Fruit fly (Drosophila melanogaster) whole organism, embryonic: ENCODE measurements around the gene AlkB.

Source experiments
- BEAF-32 ChIP-seq: fragments of 200-800 bp; sonication (Bioruptor generic); optimal IDR thresholded peaks from 3 replicates; lab custom pipeline; 2017; ENCODE audit warnings: missing biosample characterization, missing genetic modification characterization, mild to moderate bottlenecking, moderate library complexity, missing genetic modification reagents
- Blimp-1 ChIP-seq: fragments of 200-800 bp; sonication (Bioruptor generic); optimal IDR thresholded peaks from 3 replicates; lab custom pipeline; 2018; ENCODE audit warnings: missing biosample characterization, missing genetic modification characterization, mild to moderate bottlenecking, moderate library complexity, missing genetic modification reagents
- BtbVII ChIP-seq: fragments of 200-800 bp; sonication (Bioruptor generic); optimal IDR thresholded peaks from 3 replicates; lab custom pipeline; 2017; ENCODE audit warnings: missing biosample characterization, mild to moderate bottlenecking, missing genetic modification characterization
- CG10147 ChIP-seq: fragments of 200-800 bp; sonication (Bioruptor generic); optimal IDR thresholded peaks from 2 replicates; lab custom pipeline; 2019; ENCODE audit warnings: missing biosample characterization, mild to moderate bottlenecking, missing genetic modification characterization, moderate library complexity
- CG10321 ChIP-seq: fragments of 200-800 bp; sonication (Bioruptor generic); IDR thresholded peaks from 2 replicates; pipeline ENCODE4 v1.3.6; 2022; ENCODE audit warnings: missing biosample characterization, missing genetic modification characterization
- CG11398 ChIP-seq: fragments of 200-800 bp; sonication (Bioruptor generic); optimal IDR thresholded peaks from 2 replicates; lab custom pipeline; 2016; ENCODE audit warnings: missing biosample characterization, missing genetic modification characterization
- CG11695 ChIP-seq: fragments of 200-800 bp; sonication (Bioruptor generic); IDR thresholded peaks from 3 replicates; pipeline ENCODE4 v1.3.6; 2022; ENCODE audit warnings: missing biosample characterization, missing genetic modification characterization
- CG11696 ChIP-seq: fragments of 200-800 bp; sonication (Bioruptor generic); IDR thresholded peaks from 2 replicates; pipeline ENCODE4 v1.3.6; 2022; ENCODE audit warnings: missing biosample characterization, missing genetic modification characterization
- CG12299 ChIP-seq: fragments of 200-800 bp; sonication (Bioruptor generic); optimal IDR thresholded peaks from 2 replicates; lab custom pipeline; 2018; ENCODE audit warnings: missing biosample characterization, mild to moderate bottlenecking, missing genetic modification characterization
- CG13287 ChIP-seq: fragments of 200-800 bp; sonication (Bioruptor generic); IDR thresholded peaks from 2 replicates; pipeline ENCODE4 v1.3.6; 2022; ENCODE audit warnings: missing biosample characterization, missing genetic modification characterization; ENCODE audit not compliant: partially characterized antibody
- CG15696 ChIP-seq: fragments of 200-800 bp; sonication (Bioruptor generic); optimal IDR thresholded peaks from 2 replicates; lab custom pipeline; 2019; ENCODE audit warnings: missing biosample characterization, mild to moderate bottlenecking, missing genetic modification characterization, moderate library complexity
- CG17186 ChIP-seq: fragments of 200-800 bp; sonication (Bioruptor generic); optimal IDR thresholded peaks from 3 replicates; lab custom pipeline; 2017; ENCODE audit warnings: missing biosample characterization, missing genetic modification reagents, missing genetic modification characterization
- CG17328 ChIP-seq: fragments of 200-800 bp; sonication (Bioruptor generic); IDR thresholded peaks from 2 replicates; pipeline ENCODE4 v1.3.6; 2022; ENCODE audit warnings: missing biosample characterization, missing genetic modification characterization
- CG17568 ChIP-seq: fragments of 200-800 bp; sonication (Bioruptor generic); optimal IDR thresholded peaks from 2 replicates; lab custom pipeline; 2018; ENCODE audit warnings: missing biosample characterization, mild to moderate bottlenecking, missing genetic modification characterization, moderate library complexity
- CG17829 ChIP-seq: fragments of 200-800 bp; optimal IDR thresholded peaks from 2 replicates; lab custom pipeline; 2019; ENCODE audit warnings: missing biosample characterization, mild to moderate bottlenecking, missing genetic modification characterization, moderate library complexity
- CG1792 ChIP-seq: fragments of 200-800 bp; sonication (Bioruptor generic); optimal IDR thresholded peaks from 2 replicates; lab custom pipeline; 2016; ENCODE audit warnings: missing biosample characterization, missing genetic modification characterization
- CG18262 ChIP-seq: fragments of 200-800 bp; optimal IDR thresholded peaks from 3 replicates; lab custom pipeline; 2019; ENCODE audit warnings: missing biosample characterization, mild to moderate bottlenecking, missing genetic modification characterization, moderate library complexity
- CG2875 ChIP-seq: fragments of 200-800 bp; sonication (Bioruptor generic); optimal IDR thresholded peaks from 2 replicates; lab custom pipeline; 2017; ENCODE audit warnings: missing biosample characterization, mild to moderate bottlenecking, missing genetic modification characterization, missing genetic modification reagents
- CG30431 ChIP-seq: fragments of 200-800 bp; sonication (Bioruptor generic); optimal IDR thresholded peaks from 2 replicates; lab custom pipeline; 2017; ENCODE audit warnings: missing biosample characterization, missing genetic modification characterization
- CG32532 ChIP-seq: fragments of 200-800 bp; sonication (Bioruptor generic); IDR thresholded peaks from 2 replicates; pipeline ENCODE4 v1.3.6; 2022; ENCODE audit warnings: missing biosample characterization, missing genetic modification characterization
- CG34376 ChIP-seq: fragments of 200-800 bp; sonication (Bioruptor generic); optimal IDR thresholded peaks from 2 replicates; lab custom pipeline; 2018; ENCODE audit warnings: missing biosample characterization, mild to moderate bottlenecking, missing genetic modification characterization
- CG42726 ChIP-seq: fragments of 200-800 bp; sonication (Bioruptor generic); IDR thresholded peaks from 2 replicates; pipeline ENCODE4 v1.3.6; 2022; ENCODE audit warnings: missing biosample characterization, missing genetic modification characterization; ENCODE audit not compliant: partially characterized antibody
- CG5180 ChIP-seq: fragments of 200-800 bp; sonication (Bioruptor generic); optimal IDR thresholded peaks from 3 replicates; lab custom pipeline; 2017; ENCODE audit warnings: missing biosample characterization, missing genetic modification characterization, mild to moderate bottlenecking, moderate library complexity, missing genetic modification reagents
- CG8388 ChIP-seq: fragments of 200-800 bp; sonication (Bioruptor generic); optimal IDR thresholded peaks from 2 replicates; lab custom pipeline; 2019; ENCODE audit warnings: missing biosample characterization, mild to moderate bottlenecking, missing genetic modification characterization, moderate library complexity
- CG8944 ChIP-seq: fragments of 200-800 bp; sonication (Bioruptor generic); optimal IDR thresholded peaks from 3 replicates; lab custom pipeline; 2016; ENCODE audit warnings: missing biosample characterization, missing genetic modification characterization
- CG9727 ChIP-seq: fragments of 200-800 bp; sonication (Bioruptor generic); optimal IDR thresholded peaks from 3 replicates; lab custom pipeline; 2017; ENCODE audit warnings: missing biosample characterization, mild to moderate bottlenecking, missing genetic modification characterization
- D19A ChIP-seq: fragments of 200-800 bp; optimal IDR thresholded peaks from 3 replicates; lab custom pipeline; 2019; ENCODE audit warnings: missing biosample characterization, mild to moderate bottlenecking, missing genetic modification characterization, moderate library complexity
- Dll ChIP-seq: fragments of 200-800 bp; sonication (Bioruptor generic); IDR thresholded peaks from 4 replicates; pipeline ENCODE4 v1.3.6; 2022; ENCODE audit warnings: missing biosample characterization, missing genetic modification characterization; ENCODE audit not compliant: partially characterized antibody
- Eip74EF ChIP-seq, 2 experiments: fragments of 200-800 bp in 1 of 2; fragments of >200 bp in 1 of 2; sonication (Bioruptor generic) in 1 of 2; optimal IDR thresholded peaks; 2 replicates each; lab custom pipeline; 2017 to 2019; ENCODE audit warnings: missing biosample characterization in 2 of 2, missing genetic modification characterization in 2 of 2, mild to moderate bottlenecking in 1 of 2, moderate library complexity in 1 of 2
- MTF-1 ChIP-seq: fragments of 200-800 bp; sonication (Bioruptor generic); optimal IDR thresholded peaks from 2 replicates; lab custom pipeline; 2018; ENCODE audit warnings: missing biosample characterization, mild to moderate bottlenecking, missing genetic modification characterization, borderline replicate concordance
- Med ChIP-seq: fragments of 200-800 bp; sonication (Bioruptor generic); peaks from one replicate; lab custom pipeline; 2016; ENCODE audit warnings: missing biosample characterization, missing genetic modification characterization, mild to moderate bottlenecking, inconsistent platforms, moderate library complexity
- Nf-YA ChIP-seq: fragments of 200-800 bp; sonication (Bioruptor generic); IDR thresholded peaks from 2 replicates; pipeline ENCODE4 v1.3.6; 2022; ENCODE audit warnings: missing biosample characterization, missing genetic modification characterization
- Nf-YC ChIP-seq: fragments of 200-800 bp; optimal IDR thresholded peaks from 3 replicates; lab custom pipeline; 2019; ENCODE audit warnings: missing biosample characterization, mild to moderate bottlenecking, missing genetic modification characterization, moderate library complexity
- Trl ChIP-seq, 3 experiments: fragments of >200 bp in 2 of 3; fragments of 200-800 bp in 1 of 3; sonication (Bioruptor generic) in 1 of 3; optimal IDR thresholded peaks; 2 replicates in 1 of 3; 3 replicates in 2 of 3; lab custom pipeline; 2016 to 2017; ENCODE audit warnings: missing biosample characterization in 1 of 3, missing genetic modification characterization in 1 of 3
- cad ChIP-seq: fragments of >200 bp; optimal IDR thresholded peaks from 2 replicates; lab custom pipeline; 2017; ENCODE audit warnings: missing biosample characterization, missing genetic modification characterization
- cg ChIP-seq: fragments of 200-800 bp; sonication (Bioruptor generic); optimal IDR thresholded peaks from 3 replicates; lab custom pipeline; 2019; ENCODE audit warnings: missing biosample characterization, mild to moderate bottlenecking, missing genetic modification characterization, moderate library complexity
- chn ChIP-seq: fragments of 200-800 bp; sonication (Bioruptor generic); optimal IDR thresholded peaks from 2 replicates; lab custom pipeline; 2016; ENCODE audit warnings: missing biosample characterization, missing genetic modification characterization
- croc ChIP-seq: fragments of 200-800 bp; sonication (Bioruptor generic); conservative IDR thresholded peaks from 3 replicates; pipeline ENCODE4 v1.3.6; 2022; ENCODE audit warnings: missing biosample characterization, missing genetic modification characterization
- eyg ChIP-seq: fragments of 200-800 bp; sonication (Bioruptor generic); optimal IDR thresholded peaks from 3 replicates; lab custom pipeline; 2016; ENCODE audit warnings: missing biosample characterization, missing genetic modification characterization
- gem ChIP-seq: fragments of 200-800 bp; sonication (Bioruptor generic); optimal IDR thresholded peaks from 2 replicates; lab custom pipeline; 2019; ENCODE audit warnings: missing biosample characterization, mild to moderate bottlenecking, missing genetic modification characterization, moderate library complexity
- h ChIP-seq: fragments of >200 bp; optimal IDR thresholded peaks from 2 replicates; lab custom pipeline; 2017
- kay ChIP-seq: fragments of 200-800 bp; sonication (Bioruptor generic); optimal IDR thresholded peaks from 2 replicates; lab custom pipeline; 2016; ENCODE audit warnings: missing biosample characterization, missing genetic modification characterization
- kni ChIP-seq: fragments of 200-800 bp; sonication (Bioruptor generic); optimal IDR thresholded peaks from 3 replicates; lab custom pipeline; 2017; ENCODE audit warnings: mild to moderate bottlenecking, missing biosample characterization, missing genetic modification reagents, missing genetic modification characterization
- oc ChIP-seq: fragments of 200-800 bp; sonication (Bioruptor generic); optimal IDR thresholded peaks from 2 replicates; lab custom pipeline; 2018; ENCODE audit warnings: missing biosample characterization, mild to moderate bottlenecking, missing genetic modification characterization, moderate library complexity
- row ChIP-seq: fragments of 200-800 bp; sonication (Bioruptor generic); IDR thresholded peaks from 3 replicates; pipeline ENCODE4 v1.3.6; 2022; ENCODE audit warnings: missing biosample characterization, missing genetic modification characterization
- sd ChIP-seq: fragments of 200-800 bp; sonication (Bioruptor generic); optimal IDR thresholded peaks from 3 replicates; lab custom pipeline; 2018; ENCODE audit warnings: missing biosample characterization, mild to moderate bottlenecking, missing genetic modification characterization, moderate library complexity
- sens ChIP-seq: fragments of 200-800 bp; sonication (Bioruptor generic); peaks from one replicate; lab custom pipeline; 2016; ENCODE audit warnings: missing biosample characterization, missing genetic modification characterization
- slp2 ChIP-seq: fragments of 200-800 bp; sonication (Bioruptor generic); optimal IDR thresholded peaks from 2 replicates; lab custom pipeline; 2016; ENCODE audit warnings: missing biosample characterization, missing genetic modification characterization
- tio ChIP-seq: fragments of 200-800 bp; sonication (Bioruptor generic); optimal IDR thresholded peaks from 2 replicates; lab custom pipeline; 2017; ENCODE audit warnings: missing biosample characterization, missing genetic modification characterization, inconsistent platforms
- usp ChIP-seq: fragments of >200 bp; optimal IDR thresholded peaks from 2 replicates; lab custom pipeline; 2017; ENCODE audit warnings: missing biosample characterization, missing genetic modification characterization

AlkB gene

dm6 chrX:15816127-15816526, 43.2 kb downstream of the AlkB start:
- TF ChIP-seq CG17829 (tag; lab: Kevin White, UChicago) (no peak), CG10147 (no peak), D19A (tag; lab: Kevin White, UChicago) (peak; percentile 98), Eip74EF (GFP tag; optimal IDR thresholded peaks at IDR 0.05; lab: Kevin White, UChicago) (no peak), CG15696 (tag; lab: Kevin White, UChicago) (no peak), h (no peak), Dll (GFP tag; lab: Robert Waterston, UW) (no peak), sens (peak; percentile 53), usp (GFP tag; lab: Kevin White, UChicago) (no peak), Nf-YA (no peak), eyg (GFP tag; lab: Kevin White, UChicago) (no peak), CG10321 (GFP tag; lab: Robert Waterston, UW) (no peak), BEAF-32 (no peak), MTF-1 (no peak), gem (no peak), kni (GFP tag; lab: Kevin White, UChicago) (no peak), CG42726 (no peak), CG18262 (peak; percentile 13), Med (peak; percentile 58), BtbVII (GFP tag; lab: Kevin White, UChicago) (no peak), row (peak; percentile 35; the same call in 1 of the 3 replicates), tio (no peak), CG11695 (GFP tag; lab: Robert Waterston, UW) (no peak), cad (GFP tag; lab: Kevin White, UChicago) (no peak), CG8944 (GFP tag; lab: Kevin White, UChicago) (no peak)

- peak; percentile 21 for TF ChIP-seq sd (tag; lab: Kevin White, UChicago)
- TF ChIP-seq oc (tag; lab: Kevin White, UChicago) = no peak
- no peak for TF ChIP-seq croc
- TF ChIP-seq CG17186 = no peak
- no peak for TF ChIP-seq CG32532
- TF ChIP-seq cg (GFP tag; lab: Kevin White, UChicago) = peak; percentile 58
- TF ChIP-seq cad (GFP tag; lab: Kevin White, UChicago) = no peak
- TF ChIP-seq slp2 (GFP tag; lab: Kevin White, UChicago) = no peak
- TF ChIP-seq Nf-YC = no peak
- peak; percentile 73 for TF ChIP-seq Blimp-1 (GFP tag; lab: Kevin White, UChicago)
- TF ChIP-seq CG17328 (GFP tag; lab: Robert Waterston, UW) = no peak
- TF ChIP-seq CG30431 (GFP tag; lab: Kevin White, UChicago) = no peak
- TF ChIP-seq, all 482 proteins: peak for 3
Observed at dm6 chrX:15814485-15814884, 44.8 kb downstream of the AlkB start.

dm6 chrX:15813224-15813623, 46.1 kb downstream of the AlkB start:
- no peak for TF ChIP-seq CG9727 (GFP tag; lab: Kevin White, UChicago)
- no peak for TF ChIP-seq CG2875 (GFP tag; lab: Kevin White, UChicago)
- 0 out of 2 replicates have a peak, but pooled peaks have one; percentile 11 for TF ChIP-seq CG13287
- TF ChIP-seq CG12299 (tag; lab: Kevin White, UChicago) = no peak
- TF ChIP-seq CG34376 = no peak
- TF ChIP-seq CG5180 = peak; percentile 11
- TF ChIP-seq CG1792 (GFP tag; lab: Kevin White, UChicago) = no peak
- no peak for TF ChIP-seq CG11696 (GFP tag; lab: Robert Waterston, UW)
- TF ChIP-seq kay (GFP tag; lab: Kevin White, UChicago) = no peak
- TF ChIP-seq CG11398 (GFP tag; lab: Kevin White, UChicago) = no peak
- peak; percentile 48 for TF ChIP-seq Med
- TF ChIP-seq chn (GFP tag; lab: Kevin White, UChicago) = no peak
- TF ChIP-seq CG8388 (GFP tag; lab: Kevin White, UChicago) = no peak
- no peak for TF ChIP-seq CG17568 (GFP tag; lab: Kevin White, UChicago)
- peak; percentile 85 to 90 for TF ChIP-seq Trl (optimal IDR thresholded peaks at IDR 0.05; lab: Kevin White, UChicago)
- no peak for TF ChIP-seq Trl (GFP tag; optimal IDR thresholded peaks at IDR 0.05; lab: Kevin White, UChicago)
- peak; percentile 10 for TF ChIP-seq D19A (tag; lab: Kevin White, UChicago)
- no peak for TF ChIP-seq cad (GFP tag; lab: Kevin White, UChicago)
